Worm (Caenorhabditis elegans) whole organism, L1 larva: Measurements from ENCODE around the gene F13E9.11.

Experiments
- Y116A8C.19 ChIP-seq: sonication (generic microtip); optimal IDR thresholded peaks from 2 replicates; lab custom pipeline; 2016; ENCODE audit warnings: missing compliant biosample characterization, missing genetic modification characterization, borderline replicate concordance
- aha-1 ChIP-seq: fragments of 150-350 bp; optimal IDR thresholded peaks from 2 replicates; lab custom pipeline; 2014; ENCODE audit warnings: missing biosample characterization, missing genetic modification characterization
- alr-1 ChIP-seq: fragments of 200-800 bp; sonication (Bioruptor generic); optimal IDR thresholded peaks from 2 replicates; lab custom pipeline; 2018; ENCODE audit warnings: borderline replicate concordance, mild to moderate bottlenecking, missing genetic modification characterization, missing compliant biosample characterization
- blmp-1 ChIP-seq: fragments of 150-350 bp; optimal IDR thresholded peaks from 2 replicates; lab custom pipeline; 2014; ENCODE audit warnings: missing biosample characterization, missing genetic modification characterization
- ceh-63 ChIP-seq: fragments of 200-800 bp; sonication (Bioruptor generic); optimal IDR thresholded peaks from 2 replicates; lab custom pipeline; 2018; ENCODE audit warnings: mild to moderate bottlenecking, missing genetic modification characterization, missing compliant biosample characterization
- ceh-8 ChIP-seq: fragments of 200-800 bp; sonication (Bioruptor generic); optimal IDR thresholded peaks from 2 replicates; lab custom pipeline; 2018; ENCODE audit warnings: mild to moderate bottlenecking, missing genetic modification characterization, moderate library complexity, missing compliant biosample characterization
- ceh-82 ChIP-seq, 3 experiments: fragments of 150-350 bp in 1 of 3; sonication (generic microtip) in 2 of 3; optimal IDR thresholded peaks; 2 replicates each; lab custom pipeline; 2014 to 2017; ENCODE audit warnings: missing biosample characterization in 3 of 3, missing genetic modification characterization in 3 of 3
- ceh-88 ChIP-seq: fragments of 200-800 bp; sonication (Bioruptor generic); IDR thresholded peaks from 2 replicates; pipeline ENCODE4 v1.3.6; 2022; ENCODE audit warnings: missing genetic modification characterization, missing compliant biosample characterization
- dpl-1 ChIP-seq, 3 experiments: fragments of 150-350 bp in 2 of 3; sonication (generic microtip) in 1 of 3; optimal IDR thresholded peaks; 2 replicates each; lab custom pipeline; 2014 to 2017; ENCODE audit warnings: missing biosample characterization in 3 of 3, missing genetic modification characterization in 3 of 3, missing genetic modification reagents in 3 of 3
- dsc-1 ChIP-seq: sonication (generic microtip); optimal IDR thresholded peaks from 2 replicates; lab custom pipeline; 2016; ENCODE audit warnings: mild to moderate bottlenecking, missing genetic modification characterization, missing compliant biosample characterization
- efl-1 ChIP-seq, 4 experiments: fragments of 150-350 bp; optimal IDR thresholded peaks in 3 of 4; peaks in 1 of 4; 1 replicate in 1 of 4; 2 replicates in 3 of 4; lab custom pipeline; 2014; ENCODE audit warnings: missing biosample characterization in 2 of 4, missing genetic modification characterization in 2 of 4, missing genetic modification reagents in 2 of 4
- efl-3 ChIP-seq: fragments of 200-800 bp; sonication (Bioruptor generic); optimal IDR thresholded peaks from 2 replicates; lab custom pipeline; 2018; ENCODE audit warnings: mild to moderate bottlenecking, missing genetic modification characterization, missing compliant biosample characterization
- hpl-2 ChIP-seq: fragments of 150-350 bp; optimal IDR thresholded peaks from 2 replicates; lab custom pipeline; 2014; ENCODE audit warnings: missing biosample characterization, missing genetic modification reagents, missing genetic modification characterization
- irx-1 ChIP-seq: sonication (generic microtip); optimal IDR thresholded peaks from 2 replicates; lab custom pipeline; 2016; ENCODE audit warnings: missing genetic modification characterization, missing compliant biosample characterization
- jun-1 ChIP-seq: fragments of 150-350 bp; optimal IDR thresholded peaks from 2 replicates; lab custom pipeline; 2014; ENCODE audit warnings: missing biosample characterization, missing genetic modification reagents, missing genetic modification characterization
- lin-14 ChIP-seq: fragments of 200-800 bp; sonication (Bioruptor generic); optimal IDR thresholded peaks from 2 replicates; lab custom pipeline; 2018; ENCODE audit warnings: mild to moderate bottlenecking, missing genetic modification characterization, moderate library complexity, missing compliant biosample characterization
- lin-35 ChIP-seq, 2 experiments: fragments of 150-350 bp; optimal IDR thresholded peaks; 2 replicates each; lab custom pipeline; 2014; ENCODE audit warnings: missing biosample characterization in 2 of 2, missing genetic modification characterization in 2 of 2, missing genetic modification reagents in 2 of 2
- lin-39 ChIP-seq: fragments of 150-350 bp; optimal IDR thresholded peaks from 2 replicates; lab custom pipeline; 2014; ENCODE audit warnings: missing biosample characterization, missing genetic modification reagents, missing genetic modification characterization
- lir-3 ChIP-seq: sonication (generic microtip); optimal IDR thresholded peaks from 2 replicates; lab custom pipeline; 2016; ENCODE audit warnings: mild to moderate bottlenecking, missing genetic modification characterization, moderate library complexity, missing compliant biosample characterization; ENCODE audit not compliant: poor library complexity
- mdl-1 ChIP-seq, 2 experiments: fragments of 150-350 bp; optimal IDR thresholded peaks; 2 replicates each; lab custom pipeline; 2014 to 2017; ENCODE audit warnings: missing biosample characterization in 2 of 2, missing genetic modification characterization in 2 of 2, inconsistent platforms in 1 of 2
- mef-2 ChIP-seq: fragments of 150-350 bp; optimal IDR thresholded peaks from 2 replicates; lab custom pipeline; 2014; ENCODE audit warnings: missing biosample characterization, missing genetic modification characterization
- nhr-12 ChIP-seq: sonication (generic microtip); optimal IDR thresholded peaks from 2 replicates; lab custom pipeline; 2017; ENCODE audit warnings: missing biosample characterization, missing genetic modification characterization
- nhr-20 ChIP-seq: sonication (generic microtip); optimal IDR thresholded peaks from 2 replicates; lab custom pipeline; 2016; ENCODE audit warnings: mild to moderate bottlenecking, missing genetic modification characterization, missing compliant biosample characterization
- nhr-237 ChIP-seq: fragments of 150-350 bp; optimal IDR thresholded peaks from 2 replicates; lab custom pipeline; 2014; ENCODE audit warnings: missing biosample characterization, missing genetic modification characterization
- nhr-47 ChIP-seq: sonication (generic microtip); optimal IDR thresholded peaks from 2 replicates; lab custom pipeline; 2016; ENCODE audit warnings: mild to moderate bottlenecking, missing genetic modification characterization, moderate library complexity, missing compliant biosample characterization
- nhr-71 ChIP-seq: sonication (generic microtip); optimal IDR thresholded peaks from 2 replicates; lab custom pipeline; 2016; ENCODE audit warnings: mild to moderate bottlenecking, missing genetic modification characterization, moderate library complexity, missing compliant biosample characterization
- pax-3 ChIP-seq: fragments of 200-800 bp; sonication (Bioruptor generic); optimal IDR thresholded peaks from 2 replicates; lab custom pipeline; 2018; ENCODE audit warnings: mild to moderate bottlenecking, missing genetic modification characterization, moderate library complexity, missing compliant biosample characterization
- pqm-1 ChIP-seq: sonication (generic microtip); optimal IDR thresholded peaks from 3 replicates; lab custom pipeline; 2017; ENCODE audit warnings: missing biosample characterization, missing genetic modification characterization
- rnt-1 ChIP-seq: sonication (generic microtip); optimal IDR thresholded peaks from 2 replicates; lab custom pipeline; 2016; ENCODE audit warnings: mild to moderate bottlenecking, missing genetic modification characterization, moderate library complexity, missing compliant biosample characterization
- skn-1 ChIP-seq: fragments of 150-350 bp; optimal IDR thresholded peaks from 2 replicates; lab custom pipeline; 2014; ENCODE audit warnings: missing biosample characterization, missing genetic modification characterization
- snpc-4 ChIP-seq: fragments of 150-350 bp; optimal IDR thresholded peaks from 2 replicates; lab custom pipeline; 2014; ENCODE audit warnings: missing biosample characterization, missing genetic modification characterization
- snu-23 ChIP-seq: sonication (generic microtip); optimal IDR thresholded peaks from 2 replicates; lab custom pipeline; 2016; ENCODE audit warnings: missing genetic modification characterization, missing compliant biosample characterization
- sptf-1 ChIP-seq: fragments of 150-350 bp; optimal IDR thresholded peaks from 2 replicates; lab custom pipeline; 2014; ENCODE audit warnings: missing biosample characterization, missing genetic modification characterization
- sup-37 ChIP-seq: fragments of 200-800 bp; sonication (Bioruptor generic); optimal IDR thresholded peaks from 2 replicates; lab custom pipeline; 2018; ENCODE audit warnings: mild to moderate bottlenecking, missing genetic modification characterization, missing compliant biosample characterization
- swsn-7 ChIP-seq: sonication (generic microtip); optimal IDR thresholded peaks from 2 replicates; lab custom pipeline; 2016; ENCODE audit warnings: missing genetic modification characterization, missing compliant biosample characterization
- xbp-1 ChIP-seq: sonication (generic microtip); optimal IDR thresholded peaks from 2 replicates; lab custom pipeline; 2016; ENCODE audit warnings: missing genetic modification characterization, missing compliant biosample characterization
- zip-4 ChIP-seq: fragments of 200-800 bp; sonication (Bioruptor generic); optimal IDR thresholded peaks from 2 replicates; lab custom pipeline; 2018; ENCODE audit warnings: mild to moderate bottlenecking, missing genetic modification characterization, moderate library complexity, missing compliant biosample characterization
- ztf-11 ChIP-seq, 2 experiments: sonication (generic microtip); optimal IDR thresholded peaks; 2 replicates each; lab custom pipeline; 2016 to 2017; ENCODE audit warnings: missing genetic modification characterization in 2 of 2, missing biosample characterization in 1 of 2, missing compliant biosample characterization in 1 of 2
- ztf-4 ChIP-seq: fragments of 150-350 bp; optimal IDR thresholded peaks from 2 replicates; lab custom pipeline; 2014; ENCODE audit warnings: missing biosample characterization, missing genetic modification characterization

Gene F13E9.11

DNA sequence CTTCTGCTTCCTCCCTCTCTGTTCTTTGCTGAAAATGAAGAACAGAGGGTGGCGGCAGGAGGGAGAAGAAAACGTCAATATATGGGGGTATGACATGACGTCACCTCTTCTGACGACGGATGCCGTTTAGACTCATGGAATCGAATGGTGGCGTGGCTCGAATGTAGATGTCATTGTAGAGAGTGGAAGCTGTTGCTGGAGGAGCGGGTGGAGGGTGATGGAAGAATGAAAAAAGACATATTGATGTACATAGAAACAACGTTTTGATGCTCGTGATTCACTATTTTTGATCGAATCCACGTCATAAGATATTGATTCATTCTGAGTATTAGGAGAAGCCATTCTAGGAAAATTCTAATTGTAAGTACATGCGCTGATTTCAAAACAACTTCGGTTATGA is 49.9 kb downstream of the F13E9.11 start (continued):
- TF ChIP-seq skn-1 (tag; lab: Kevin White, UChicago) (no peak), aha-1 (tag; lab: Kevin White, UChicago) (no peak), nhr-237 (no peak), sup-37 (no peak), pax-3 (tag; lab: Kevin White, UChicago) (no peak), nhr-71 (peak; percentile 57), lin-14 (GFP tag; lab: Kevin White, UChicago) (peak; percentile 52), pqm-1 (tag; lab: Kevin White, UChicago) (no peak), dsc-1 (tag; lab: Kevin White, UChicago) (peak; percentile 67), efl-3 (no peak), zip-4 (GFP tag; lab: Kevin White, UChicago) (no peak), ztf-11 (tag; optimal IDR thresholded peaks at IDR 0.05; lab: Kevin White, UChicago) (peak in 1 of 2 experiments; percentile 27), efl-1 (optimal IDR thresholded peaks at IDR 0.05; lab: Kevin White, UChicago) (no peak), efl-1 (GFP tag; optimal IDR thresholded peaks at IDR 0.05 in 1 of 2; lab: Kevin White, UChicago) (no peak), jun-1 (no peak), mef-2 (tag; lab: Kevin White, UChicago) (no peak), alr-1 (tag; lab: Kevin White, UChicago) (no peak), lin-35 (GFP tag; optimal IDR thresholded peaks at IDR 0.05; lab: Kevin White, UChicago) (no peak), Y116A8C.19 (tag; lab: Kevin White, UChicago) (no peak), hpl-2 (no peak), irx-1 (tag; lab: Kevin White, UChicago) (no peak), ceh-88 (GFP tag; lab: Robert Waterston, UW) (no peak), ceh-8 (GFP tag; lab: Kevin White, UChicago) (no peak)

DNA sequence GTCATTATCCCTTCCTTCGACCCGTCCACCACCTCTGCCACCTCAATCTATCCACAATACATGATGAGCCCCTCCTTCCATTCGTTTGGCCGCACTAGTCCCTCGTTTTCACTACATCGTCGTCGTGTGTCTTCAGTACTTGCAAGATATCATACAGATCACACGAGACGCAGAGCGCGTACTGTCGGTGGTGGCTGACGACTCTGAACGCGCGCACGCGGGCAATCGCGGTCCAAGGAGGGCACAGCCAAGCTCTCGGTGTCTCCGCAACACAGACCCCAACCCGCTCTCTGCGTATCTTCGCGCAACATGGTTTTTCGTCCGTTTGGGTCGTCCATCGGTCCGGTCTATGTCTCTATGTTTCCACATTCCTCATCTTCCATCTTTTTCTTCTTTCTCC is 51.9 kb downstream of the F13E9.11 start:
- TF ChIP-seq efl-1 (optimal IDR thresholded peaks at IDR 0.05; lab: Kevin White, UChicago), result no peak
- no peak for TF ChIP-seq efl-1 (GFP tag; optimal IDR thresholded peaks at IDR 0.05 in 1 of 2; lab: Kevin White, UChicago)
- no peak for TF ChIP-seq xbp-1 (tag; lab: Kevin White, UChicago)
- TF ChIP-seq lir-3, result no peak
- TF ChIP-seq ceh-82 (tag; optimal IDR thresholded peaks at IDR 0.05; lab: Kevin White, UChicago), result peak in 2 of 3 experiments; percentile 3 to 22
- no peak for TF ChIP-seq snpc-4 (tag; lab: Kevin White, UChicago)
- no peak for TF ChIP-seq ceh-63 (GFP tag; lab: Kevin White, UChicago)
- TF ChIP-seq nhr-12 (tag; lab: Kevin White, UChicago), result no peak
- peak; percentile 8 for TF ChIP-seq swsn-7 (tag; lab: Kevin White, UChicago)
- TF ChIP-seq nhr-20 (tag; lab: Kevin White, UChicago), result no peak
- no peak for TF ChIP-seq irx-1 (tag; lab: Kevin White, UChicago)
- TF ChIP-seq sptf-1 (tag; lab: Kevin White, UChicago), result no peak
- TF ChIP-seq blmp-1 (tag; lab: Kevin White, UChicago), result peak; percentile 79
- peak; percentile 3 for TF ChIP-seq skn-1 (tag; lab: Kevin White, UChicago)
- peak; percentile 14 for TF ChIP-seq snu-23
- TF ChIP-seq mdl-1 (tag; optimal IDR thresholded peaks at IDR 0.05; lab: Kevin White, UChicago), result peak in 1 of 2 experiments; percentile 38
- no peak for TF ChIP-seq lin-35 (GFP tag; optimal IDR thresholded peaks at IDR 0.05; lab: Kevin White, UChicago)
- TF ChIP-seq rnt-1 (tag; lab: Kevin White, UChicago), result peak; percentile 19
- TF ChIP-seq ztf-4, result no peak
- peak; percentile 4 for TF ChIP-seq nhr-47 (tag; lab: Kevin White, UChicago)
- no peak for TF ChIP-seq lin-39 (tag; lab: Kevin White, UChicago)
- peak; percentile 36 for TF ChIP-seq lin-14 (GFP tag; lab: Kevin White, UChicago)
- peak; percentile 8 for TF ChIP-seq nhr-71
- TF ChIP-seq dpl-1 (GFP tag; optimal IDR thresholded peaks at IDR 0.05; lab: Kevin White, UChicago), result no peak
- TF ChIP-seq, all 84 proteins: peak for 10
